Worm (Caenorhabditis elegans): ENCODE results near the gene T26E4.4.
"Not testable (repeated sequence)": the region's sequence is repeated elsewhere in the genome, so short reads cannot be mapped to it uniquely, and the experiment has no call there.

The T26E4.4 gene

DNA sequence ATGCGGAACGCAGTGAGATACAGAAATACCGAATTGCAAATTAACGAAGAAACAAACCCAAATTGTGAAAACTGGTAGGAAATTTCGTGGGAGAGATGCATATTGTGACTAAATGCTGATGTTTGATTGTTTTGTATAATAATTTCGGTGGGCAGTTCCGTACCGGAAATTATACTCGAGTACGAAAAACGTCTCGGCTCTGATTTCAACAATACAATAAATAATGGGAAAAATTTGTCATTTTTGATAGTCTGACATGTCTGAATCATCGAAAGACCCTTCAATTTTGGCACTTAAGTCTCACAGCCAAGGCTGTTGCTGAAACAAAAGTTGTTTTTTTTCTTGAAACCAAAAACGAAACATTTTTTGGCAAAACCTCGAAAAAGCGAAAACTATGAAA lies 40.3 kb downstream of the T26E4.4 start, which contains the start of gene str-43:
TSS of gene str-43 (minus strand) at position 101 of the 400 bp plus-strand sequence.
- TF ChIP-seq fkh-3 (tag; optimal IDR thresholded peaks at IDR 0.05) (no peak), ztf-3 (GFP tag; optimal IDR thresholded peaks at IDR 0.05) (no peak), ceh-58 (GFP tag; IDR thresholded peaks at IDR 0.05) (no peak), pbrm-1 (GFP tag; IDR thresholded peaks at IDR 0.05) (no peak), snpc-1.1 (tag; optimal IDR thresholded peaks at IDR 0.05; ENCODE audit: insufficient read depth) (no peak), zfh-2 (GFP tag; conservative IDR thresholded peaks at IDR 0.05) (no peak), K11D2.4 (GFP tag; IDR thresholded peaks at IDR 0.05) (no peak), pha-4 (tag; optimal IDR thresholded peaks at IDR 0.05) (no peak)

ce11 chrV:15750130-15750529 lies 42.2 kb downstream of the T26E4.4 start, which contains the start of gene str-6:
TSS of gene str-6 (minus strand) at chrV:15750230.
- TF ChIP-seq pha-4 (tag; optimal IDR thresholded peaks at IDR 0.05) (no peak), hmg-1.2 (GFP tag; IDR thresholded peaks at IDR 0.05) (no peak), K12H6.12 (tag; optimal IDR thresholded peaks at IDR 0.05) (no peak), lir-1 (GFP tag; conservative IDR thresholded peaks at IDR 0.05) (no peak), dpl-1 (GFP tag; optimal IDR thresholded peaks at IDR 0.05) (no peak)

DNA sequence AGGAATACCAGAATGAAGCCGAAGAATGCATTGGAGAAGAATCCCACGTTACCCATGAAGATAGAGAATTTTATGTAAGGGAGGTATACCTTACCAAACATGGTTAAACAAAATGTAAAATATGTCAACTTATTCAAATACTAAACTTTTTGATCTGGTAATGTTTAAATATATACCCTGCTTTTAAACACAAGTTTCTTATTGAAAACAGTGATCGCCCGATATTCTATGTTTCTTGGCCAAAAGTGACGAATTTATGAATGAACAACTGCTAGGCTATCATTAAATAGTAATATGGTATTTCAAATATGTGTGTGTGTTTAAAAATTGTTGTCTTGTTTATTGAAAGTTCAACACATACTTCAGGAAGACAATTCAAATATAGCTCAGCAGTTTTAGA lies 44.0 kb downstream of the T26E4.4 start, which contains the start of gene T23D5.8:
TSS of gene T23D5.8 (minus strand) at position 101 of the 400 bp plus-strand sequence.
- not testable (repeated sequence) for TF ChIP-seq ztf-22, lin-35, lsl-1 (GFP tag; optimal IDR thresholded peaks at IDR 0.05)

ce11 chrV:15744366-15744765 lies 47.9 kb downstream of the T26E4.4 start, which contains the start of gene str-19:
TSS of gene str-19 (minus strand) at chrV:15744466.
- TF ChIP-seq ama-1 (optimal IDR thresholded peaks at IDR 0.05); ama-1 (GFP tag; optimal IDR thresholded peaks at IDR 0.05); ztf-28 (GFP tag; IDR thresholded peaks at IDR 0.05); bed-2 (GFP tag; IDR thresholded peaks at IDR 0.05): not testable (repeated sequence)

ce11 chrV:15741851-15742250 lies 50.5 kb downstream of the T26E4.4 start, which contains the start of gene str-18:
TSS of gene str-18 (minus strand) at chrV:15741951.
- TF ChIP-seq madf-6 (GFP tag; IDR thresholded peaks at IDR 0.05) (no peak), nfyb-1 (GFP tag; IDR thresholded peaks at IDR 0.05) (no peak), cebp-2 (GFP tag; IDR thresholded peaks at IDR 0.05) (no peak), Y95B8A.8 (GFP tag; IDR thresholded peaks at IDR 0.05) (no peak), madf-3 (GFP tag; IDR thresholded peaks at IDR 0.05) (no peak), D2030.7 (GFP tag; IDR thresholded peaks at IDR 0.05) (no peak), nfya-2 (GFP tag; IDR thresholded peaks at IDR 0.05) (no peak), fkh-3 (tag; optimal IDR thresholded peaks at IDR 0.05) (no peak), unc-130 (GFP tag; optimal IDR thresholded peaks at IDR 0.05) (no peak), lag-1 (GFP tag; IDR thresholded peaks at IDR 0.05) (no peak), bed-1 (GFP tag; IDR thresholded peaks at IDR 0.05) (no peak), K12H6.12 (tag; optimal IDR thresholded peaks at IDR 0.05) (no peak), lin-40 (tag; optimal IDR thresholded peaks at IDR 0.05) (no peak), attf-5 (GFP tag; optimal IDR thresholded peaks at IDR 0.05) (no peak)
